Worm (Caenorhabditis elegans): ENCODE data around the gene Y41E3.13.

DNA sequence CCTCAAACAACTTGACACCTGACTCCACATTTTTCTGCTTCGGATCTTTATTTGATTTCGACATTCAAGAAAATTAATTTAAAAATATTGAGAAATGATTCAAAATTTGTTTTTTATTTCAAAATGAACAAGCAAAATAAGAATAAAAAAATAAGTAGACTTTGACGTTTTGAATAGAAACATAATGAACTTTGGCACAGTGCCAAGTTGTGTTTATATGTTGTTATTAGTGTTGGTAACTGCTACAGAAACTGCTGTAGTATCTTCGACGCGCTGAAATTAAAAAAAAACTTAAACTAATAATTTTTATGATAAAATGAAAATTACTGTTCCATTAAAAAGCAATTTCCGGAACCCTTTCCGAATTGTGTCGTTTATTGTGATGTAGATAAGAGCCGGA is 7.6 kb downstream of the Y41E3.13 start, which contains the start of gene Y41E3.18:
- TF ChIP-seq aly-1 (tag; optimal IDR thresholded peaks at IDR 0.05) (no peak), tra-4 (tag; optimal IDR thresholded peaks at IDR 0.05) (no peak), scrt-1 (GFP tag; IDR thresholded peaks at IDR 0.05) (no peak), ama-1 (optimal IDR thresholded peaks at IDR 0.05) (no peak), pes-1 (GFP tag; IDR thresholded peaks at IDR 0.05) (no peak), flt-1 (GFP tag; IDR thresholded peaks at IDR 0.05) (no peak), tbx-11 (GFP tag; IDR thresholded peaks at IDR 0.05) (no peak), F13C5.2 (tag; optimal IDR thresholded peaks at IDR 0.05) (no peak)

All from whole organism, early embryonic.